Worm (Caenorhabditis elegans) whole organism, L3 larva: ENCODE data around the gene srbc-11.

ENCODE experiments used
- ZK546.5 ChIP-seq: sonication (generic microtip); optimal IDR thresholded peaks from 2 replicates; lab custom pipeline; 2017; ENCODE audit warnings: missing biosample characterization, missing genetic modification characterization
- aly-2 ChIP-seq: fragments of 150-350 bp; optimal IDR thresholded peaks from 2 replicates; lab custom pipeline; 2014; ENCODE audit warnings: missing biosample characterization, missing genetic modification characterization
- ama-1 ChIP-seq: fragments of 150-350 bp; optimal IDR thresholded peaks from 2 replicates; lab custom pipeline; 2018
- ceh-16 ChIP-seq: sonication (generic microtip); optimal IDR thresholded peaks from 2 replicates; lab custom pipeline; 2017; ENCODE audit warnings: missing biosample characterization, missing genetic modification characterization
- ceh-82 ChIP-seq: fragments of 150-350 bp; optimal IDR thresholded peaks from 2 replicates; lab custom pipeline; 2014; ENCODE audit warnings: missing biosample characterization, missing genetic modification characterization
- egl-27 ChIP-seq: sonication (generic microtip); optimal IDR thresholded peaks from 4 replicates; lab custom pipeline; 2017; ENCODE audit warnings: missing biosample characterization, missing genetic modification reagents, missing genetic modification characterization
- egl-5 ChIP-seq: fragments of 150-350 bp; optimal IDR thresholded peaks from 2 replicates; lab custom pipeline; 2017; ENCODE audit warnings: missing biosample characterization, missing genetic modification reagents, missing genetic modification characterization, inconsistent platforms
- elt-2 ChIP-seq: sonication (generic microtip); optimal IDR thresholded peaks from 2 replicates; lab custom pipeline; 2016; ENCODE audit warnings: missing genetic modification reagents, mild to moderate bottlenecking, missing genetic modification characterization, missing compliant biosample characterization
- elt-3 ChIP-seq, 3 experiments: fragments of 150-350 bp in 1 of 3; sonication (generic microtip) in 2 of 3; optimal IDR thresholded peaks; 2 replicates in 2 of 3; 4 replicates in 1 of 3; lab custom pipeline; 2014 to 2017; ENCODE audit warnings: missing biosample characterization in 3 of 3, missing genetic modification characterization in 3 of 3
- eor-1 ChIP-seq, 2 experiments: fragments of 150-350 bp; optimal IDR thresholded peaks; 2 replicates each; lab custom pipeline; 2014 to 2018; ENCODE audit warnings: missing biosample characterization in 2 of 2, missing genetic modification characterization in 2 of 2
- fkh-10 ChIP-seq: sonication (generic microtip); optimal IDR thresholded peaks from 2 replicates; lab custom pipeline; 2017; ENCODE audit warnings: missing biosample characterization, missing genetic modification reagents, missing genetic modification characterization
- fos-1 ChIP-seq: fragments of 150-350 bp; optimal IDR thresholded peaks from 2 replicates; lab custom pipeline; 2014; ENCODE audit warnings: missing biosample characterization, missing genetic modification characterization
- lin-39 ChIP-seq: fragments of 150-350 bp; optimal IDR thresholded peaks from 2 replicates; lab custom pipeline; 2018; ENCODE audit warnings: missing biosample characterization, missing genetic modification reagents, missing genetic modification characterization
- lsy-12 ChIP-seq: sonication (generic microtip); optimal IDR thresholded peaks from 2 replicates; lab custom pipeline; 2016; ENCODE audit warnings: mild to moderate bottlenecking, missing genetic modification characterization, missing compliant biosample characterization
- mdl-1 ChIP-seq: fragments of 150-350 bp; optimal IDR thresholded peaks from 2 replicates; lab custom pipeline; 2014; ENCODE audit warnings: missing biosample characterization, missing genetic modification characterization
- mml-1 ChIP-seq: fragments of 150-350 bp; sonication (generic microtip); optimal IDR thresholded peaks from 3 replicates; lab custom pipeline; 2014; ENCODE audit warnings: missing biosample characterization, missing genetic modification characterization
- nfya-1 ChIP-seq: sonication (generic microtip); optimal IDR thresholded peaks from 2 replicates; lab custom pipeline; 2017; ENCODE audit warnings: missing genetic modification characterization, mild to moderate bottlenecking, missing compliant biosample characterization, antibody characterized with exemption, moderate library complexity; ENCODE audit not compliant: insufficient read depth
- nhr-11 ChIP-seq: fragments of 150-350 bp; optimal IDR thresholded peaks from 2 replicates; lab custom pipeline; 2014; ENCODE audit warnings: missing biosample characterization, missing genetic modification characterization
- nhr-23 ChIP-seq: fragments of 150-350 bp; optimal IDR thresholded peaks from 2 replicates; lab custom pipeline; 2014; ENCODE audit warnings: missing biosample characterization, missing genetic modification reagents, missing genetic modification characterization
- nhr-237 ChIP-seq: fragments of 150-350 bp; optimal IDR thresholded peaks from 2 replicates; lab custom pipeline; 2014; ENCODE audit warnings: missing biosample characterization, missing genetic modification characterization
- nhr-25 ChIP-seq: sonication (generic microtip); optimal IDR thresholded peaks from 2 replicates; lab custom pipeline; 2017; ENCODE audit warnings: missing biosample characterization, missing genetic modification characterization
- nhr-43 ChIP-seq: sonication (generic microtip); optimal IDR thresholded peaks from 2 replicates; lab custom pipeline; 2016; ENCODE audit warnings: mild to moderate bottlenecking, missing genetic modification characterization, missing compliant biosample characterization; ENCODE audit not compliant: poor library complexity, severe bottlenecking
- nhr-67 ChIP-seq: fragments of 150-350 bp; optimal IDR thresholded peaks from 2 replicates; lab custom pipeline; 2014; ENCODE audit warnings: missing biosample characterization, missing genetic modification characterization
- nhr-77 ChIP-seq: fragments of 150-350 bp; optimal IDR thresholded peaks from 2 replicates; lab custom pipeline; 2014; ENCODE audit warnings: missing biosample characterization, missing genetic modification characterization
- pha-4 ChIP-seq: fragments of 150-350 bp; optimal IDR thresholded peaks from 2 replicates; lab custom pipeline; 2014; ENCODE audit warnings: missing biosample characterization, missing genetic modification reagents, missing genetic modification characterization
- pqm-1 ChIP-seq: fragments of 150-350 bp; optimal IDR thresholded peaks from 2 replicates; lab custom pipeline; 2017; ENCODE audit warnings: missing biosample characterization, missing genetic modification characterization, inconsistent platforms
- sea-2 ChIP-seq: fragments of 150-350 bp; sonication (generic microtip); optimal IDR thresholded peaks from 4 replicates; lab custom pipeline; 2014; ENCODE audit warnings: missing biosample characterization, missing genetic modification reagents, missing genetic modification characterization
- skn-1 ChIP-seq: fragments of 150-350 bp; optimal IDR thresholded peaks from 2 replicates; lab custom pipeline; 2014; ENCODE audit warnings: missing biosample characterization, missing genetic modification characterization
- snpc-4 ChIP-seq: fragments of 150-350 bp; optimal IDR thresholded peaks from 2 replicates; lab custom pipeline; 2014; ENCODE audit warnings: missing biosample characterization, missing genetic modification characterization
- tbx-2 ChIP-seq: sonication (generic microtip); optimal IDR thresholded peaks from 2 replicates; lab custom pipeline; 2016; ENCODE audit warnings: mild to moderate bottlenecking, missing genetic modification characterization, missing compliant biosample characterization
- unc-39 ChIP-seq: sonication (generic microtip); optimal IDR thresholded peaks from 4 replicates; lab custom pipeline; 2017; ENCODE audit warnings: missing biosample characterization, missing genetic modification characterization
- unc-62 ChIP-seq: fragments of 150-350 bp; sonication (generic microtip); optimal IDR thresholded peaks from 4 replicates; lab custom pipeline; 2014; ENCODE audit warnings: missing biosample characterization, missing genetic modification reagents, missing genetic modification characterization
- zag-1 ChIP-seq: fragments of 150-350 bp; optimal IDR thresholded peaks from 2 replicates; lab custom pipeline; 2014; ENCODE audit warnings: missing biosample characterization, missing genetic modification characterization
- ztf-11 ChIP-seq: fragments of 150-350 bp; optimal IDR thresholded peaks from 2 replicates; lab custom pipeline; 2014; ENCODE audit warnings: missing biosample characterization, missing genetic modification characterization
- ztf-4 ChIP-seq: fragments of 150-350 bp; optimal IDR thresholded peaks from 2 replicates; lab custom pipeline; 2014; ENCODE audit warnings: missing biosample characterization, missing genetic modification characterization

Gene srbc-11

DNA sequence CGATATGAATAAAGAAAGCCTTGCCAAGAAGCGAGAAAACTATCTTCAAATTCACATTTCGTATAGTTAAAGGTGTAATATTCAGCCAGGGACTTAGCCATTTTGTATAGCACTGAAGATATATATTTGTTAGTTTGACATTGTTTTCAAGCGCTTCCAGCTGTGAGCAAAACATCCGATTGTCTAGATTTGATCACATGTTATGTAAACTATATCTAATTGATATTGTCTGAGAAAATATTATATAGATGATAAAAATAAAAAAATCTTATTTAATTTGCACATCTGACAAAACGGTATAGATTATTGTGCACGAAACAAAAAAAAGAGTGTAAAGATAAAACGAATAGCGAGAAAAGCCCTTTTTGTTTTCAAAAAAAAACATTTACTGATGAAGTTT, 30.4 kb downstream of the srbc-11 start, which contains the start of gene srh-89:
TSS of gene srh-89 (minus strand) at position 101 of the 400 bp plus-strand sequence.
- TF ChIP-seq nhr-23 (tag; lab: Kevin White, UChicago) (no peak), sea-2 (GFP tag; lab: Kevin White, UChicago) (no peak), unc-62 (GFP tag; lab: Kevin White, UChicago) (no peak), snpc-4 (tag; lab: Kevin White, UChicago) (no peak), nhr-237 (tag; lab: Kevin White, UChicago) (no peak), nhr-11 (tag; lab: Kevin White, UChicago) (no peak), mml-1 (tag; lab: Kevin White, UChicago) (no peak), nfya-1 (no peak), ztf-4 (tag; lab: Kevin White, UChicago) (no peak), nhr-43 (no peak), ceh-82 (tag; lab: Kevin White, UChicago) (no peak), fkh-10 (GFP tag; lab: Kevin White, UChicago) (no peak), pha-4 (no peak), lsy-12 (tag; lab: Kevin White, UChicago) (no peak), egl-5 (tag; lab: Kevin White, UChicago) (no peak), ztf-11 (no peak), nhr-25 (tag; lab: Kevin White, UChicago) (no peak)

DNA sequence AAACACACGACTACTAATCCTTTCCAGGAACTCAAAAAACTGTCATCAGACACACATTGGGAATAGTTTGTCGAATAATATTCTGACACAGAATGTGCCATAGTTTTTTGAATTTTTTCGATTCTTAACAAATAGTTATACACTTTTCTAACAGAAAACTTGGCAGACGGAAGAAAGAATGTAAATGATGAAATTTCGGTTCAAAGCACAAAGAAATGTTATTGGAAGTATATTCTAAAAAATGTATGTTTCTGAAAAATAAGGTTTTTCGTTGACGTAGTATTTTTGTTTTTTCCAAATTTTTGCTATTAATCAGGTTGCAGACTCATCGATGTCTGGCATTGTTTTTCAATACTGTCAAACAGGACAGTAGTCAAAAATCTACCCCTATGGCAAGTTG, 34.2 kb downstream of the srbc-11 start, which contains the start of gene srh-92:
TSS of gene srh-92 (minus strand) at position 101 of the 400 bp plus-strand sequence.
- TF ChIP-seq skn-1 (tag; lab: Kevin White, UChicago) (no peak), nhr-67 (tag; lab: Kevin White, UChicago) (no peak), unc-62 (GFP tag; lab: Kevin White, UChicago) (no peak), zag-1 (tag; lab: Kevin White, UChicago) (no peak), ceh-82 (tag; lab: Kevin White, UChicago) (no peak), nhr-237 (tag; lab: Kevin White, UChicago) (no peak), tbx-2 (tag; lab: Kevin White, UChicago) (no peak), pqm-1 (tag; lab: Kevin White, UChicago) (no peak), ama-1 (lab: Kevin White, UChicago) (no peak), egl-27 (no peak), nhr-77 (no peak), mml-1 (tag; lab: Kevin White, UChicago) (no peak), nhr-25 (tag; lab: Kevin White, UChicago) (no peak), ceh-16 (tag; lab: Kevin White, UChicago) (no peak), nhr-43 (no peak), fos-1 (tag; lab: Kevin White, UChicago) (no peak), lin-39 (no peak), elt-3 (tag; optimal IDR thresholded peaks at IDR 0.05; lab: Kevin White, UChicago) (no peak), pha-4 (no peak)

DNA sequence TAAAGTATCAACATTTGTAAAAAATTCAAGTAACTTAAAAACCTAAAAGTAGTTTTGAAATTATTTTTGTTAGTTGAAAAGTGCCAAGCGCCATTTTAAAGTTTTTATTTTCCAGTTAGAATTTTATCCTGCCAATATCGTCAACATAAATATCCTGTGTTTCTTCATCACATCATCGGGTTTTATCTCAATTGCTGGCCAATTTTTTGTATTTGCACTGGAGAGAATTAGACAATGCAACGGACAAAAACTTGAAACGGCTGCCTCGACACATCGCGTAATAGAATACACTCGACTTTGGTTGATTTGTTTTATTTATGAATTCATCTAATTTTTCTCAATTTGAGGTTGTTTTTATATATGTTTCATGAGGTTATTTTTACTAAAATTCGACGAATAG, 40.1 kb downstream of the srbc-11 start, which contains the start of gene F25E5.2:
TSS of gene F25E5.2 (plus strand) at position 301 of the 400 bp plus-strand sequence.
- TF ChIP-seq nhr-237 (tag; lab: Kevin White, UChicago): no peak
- no peak for TF ChIP-seq ZK546.5 (tag; lab: Kevin White, UChicago)
- no peak for TF ChIP-seq mdl-1 (tag; lab: Kevin White, UChicago)
- no peak for TF ChIP-seq mml-1 (tag; lab: Kevin White, UChicago)
- no peak for TF ChIP-seq fos-1 (tag; lab: Kevin White, UChicago)
- TF ChIP-seq nhr-43: no peak
- no peak for TF ChIP-seq ceh-82 (tag; lab: Kevin White, UChicago)
- TF ChIP-seq nhr-11 (tag; lab: Kevin White, UChicago): no peak
- TF ChIP-seq ztf-4 (tag; lab: Kevin White, UChicago): no peak

DNA sequence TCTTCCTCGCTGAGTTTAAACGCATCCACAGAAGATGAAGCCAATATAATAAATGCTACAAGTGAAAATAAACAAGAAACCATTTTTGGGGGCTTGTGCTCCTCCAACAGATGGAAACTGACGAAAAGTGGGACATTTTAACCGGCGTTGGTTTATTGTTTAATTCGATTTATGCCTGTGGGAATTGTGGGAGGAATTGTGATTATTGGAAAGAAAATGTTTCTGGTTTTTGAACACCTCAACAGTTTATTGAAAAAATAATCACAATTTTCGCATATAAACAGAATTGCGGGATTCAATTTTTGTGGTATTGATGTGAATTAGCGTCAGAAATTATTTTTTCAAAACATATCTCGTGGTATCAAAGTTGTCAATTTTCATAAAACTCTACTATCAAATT, 40.9 kb downstream of the srbc-11 start, which contains the start of gene try-8:
TSS of gene try-8 (minus strand) at position 101 of the 400 bp plus-strand sequence.
- no peak for TF ChIP-seq aly-2 (tag; lab: Kevin White, UChicago)

DNA sequence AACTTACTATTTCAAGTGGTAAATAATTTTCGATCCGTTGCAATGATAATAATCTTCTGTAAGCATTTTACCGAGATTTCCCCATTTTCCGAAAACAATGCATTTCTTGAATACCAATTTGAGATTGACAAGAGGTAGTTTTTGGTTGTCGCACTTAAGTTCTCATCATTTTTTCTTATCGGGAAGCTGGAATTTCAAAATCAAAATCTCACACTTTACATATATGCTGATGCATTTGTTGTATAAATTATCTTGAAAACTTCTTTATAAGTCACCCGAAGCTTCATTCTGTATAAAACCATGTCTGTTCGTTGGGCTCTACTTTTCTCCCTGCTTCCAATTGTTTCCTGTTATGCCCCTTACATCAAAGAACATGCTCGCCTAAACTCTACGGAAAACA, 43.7 kb downstream of the srbc-11 start, which contains the start of gene try-11:
TSS of gene try-11 (plus strand) at position 301 of the 400 bp plus-strand sequence.
- TF ChIP-seq unc-39 (tag; lab: Kevin White, UChicago) (no peak), ceh-82 (tag; lab: Kevin White, UChicago) (no peak), skn-1 (tag; lab: Kevin White, UChicago) (no peak), sea-2 (GFP tag; lab: Kevin White, UChicago) (no peak), ceh-16 (tag; lab: Kevin White, UChicago) (no peak), eor-1 (tag; optimal IDR thresholded peaks at IDR 0.05; lab: Kevin White, UChicago) (no peak), lsy-12 (tag; lab: Kevin White, UChicago) (no peak), fkh-10 (GFP tag; lab: Kevin White, UChicago) (no peak), elt-2 (tag; lab: Kevin White, UChicago) (no peak)
- TF ChIP-seq, all 47 proteins: peak for 0
